Fruit fly (Drosophila melanogaster) whole organism, embryonic: ENCODE results near the gene GramD1B.

Experiments
- Atf-2 ChIP-seq: fragments of 200-800 bp; sonication (Bioruptor generic); optimal IDR thresholded peaks from 2 replicates; lab custom pipeline; 2016; ENCODE audit warnings: missing biosample characterization, missing genetic modification characterization
- Bdp1 ChIP-seq: fragments of 200-800 bp; sonication (Bioruptor generic); optimal IDR thresholded peaks from 3 replicates; lab custom pipeline; 2016; ENCODE audit warnings: missing biosample characterization, missing genetic modification characterization
- Blimp-1 ChIP-seq: fragments of 200-800 bp; sonication (Bioruptor generic); optimal IDR thresholded peaks from 3 replicates; lab custom pipeline; 2018; ENCODE audit warnings: missing biosample characterization, missing genetic modification characterization, mild to moderate bottlenecking, moderate library complexity, missing genetic modification reagents
- CG10462 ChIP-seq: fragments of 200-800 bp; sonication (Bioruptor generic); optimal IDR thresholded peaks from 2 replicates; lab custom pipeline; 2016; ENCODE audit warnings: missing biosample characterization, missing genetic modification characterization
- CG10979 ChIP-seq: fragments of 200-800 bp; sonication (Bioruptor generic); optimal IDR thresholded peaks from 2 replicates; lab custom pipeline; 2018; ENCODE audit warnings: missing biosample characterization, mild to moderate bottlenecking, missing genetic modification characterization, moderate library complexity
- CG12071 ChIP-seq: fragments of 200-800 bp; sonication (Bioruptor generic); optimal IDR thresholded peaks from 3 replicates; lab custom pipeline; 2018; ENCODE audit warnings: missing biosample characterization, mild to moderate bottlenecking, missing genetic modification characterization
- CG12942 ChIP-seq: fragments of 200-800 bp; sonication (Bioruptor generic); optimal IDR thresholded peaks from 3 replicates; lab custom pipeline; 2016; ENCODE audit warnings: missing biosample characterization, missing genetic modification characterization
- CG17829 ChIP-seq: fragments of 200-800 bp; optimal IDR thresholded peaks from 2 replicates; lab custom pipeline; 2019; ENCODE audit warnings: missing biosample characterization, mild to moderate bottlenecking, missing genetic modification characterization, moderate library complexity
- CG1792 ChIP-seq: fragments of 200-800 bp; sonication (Bioruptor generic); optimal IDR thresholded peaks from 2 replicates; lab custom pipeline; 2016; ENCODE audit warnings: missing biosample characterization, missing genetic modification characterization
- CG2116 ChIP-seq: fragments of 200-800 bp; sonication (Bioruptor generic); optimal IDR thresholded peaks from 3 replicates; lab custom pipeline; 2018; ENCODE audit warnings: missing biosample characterization, mild to moderate bottlenecking, missing genetic modification characterization
- CG2199 ChIP-seq: fragments of 200-800 bp; sonication (Bioruptor generic); IDR thresholded peaks from 3 replicates; pipeline ENCODE4 v1.3.6; 2022; ENCODE audit warnings: missing biosample characterization, missing genetic modification characterization
- CG2875 ChIP-seq: fragments of 200-800 bp; sonication (Bioruptor generic); optimal IDR thresholded peaks from 2 replicates; lab custom pipeline; 2017; ENCODE audit warnings: missing biosample characterization, mild to moderate bottlenecking, missing genetic modification characterization, missing genetic modification reagents
- CG31388 ChIP-seq: fragments of 200-800 bp; sonication (Bioruptor generic); optimal IDR thresholded peaks from 2 replicates; lab custom pipeline; 2016; ENCODE audit warnings: missing biosample characterization, missing genetic modification characterization
- CG5180 ChIP-seq: fragments of 200-800 bp; sonication (Bioruptor generic); optimal IDR thresholded peaks from 3 replicates; lab custom pipeline; 2017; ENCODE audit warnings: missing biosample characterization, missing genetic modification characterization, mild to moderate bottlenecking, moderate library complexity, missing genetic modification reagents
- CG6791 ChIP-seq: fragments of 200-800 bp; sonication (Bioruptor generic); IDR thresholded peaks from 3 replicates; pipeline ENCODE4 v1.3.6; 2022; ENCODE audit warnings: missing biosample characterization, missing genetic modification characterization; ENCODE audit not compliant: partially characterized antibody
- CG7839 ChIP-seq: fragments of 200-800 bp; sonication (Bioruptor generic); optimal IDR thresholded peaks from 3 replicates; lab custom pipeline; 2018; ENCODE audit warnings: missing biosample characterization, mild to moderate bottlenecking, missing genetic modification characterization, moderate library complexity
- CG8359 ChIP-seq: fragments of 200-800 bp; sonication (Bioruptor generic); optimal IDR thresholded peaks from 2 replicates; lab custom pipeline; 2017; ENCODE audit warnings: missing biosample characterization, mild to moderate bottlenecking, missing genetic modification characterization, borderline replicate concordance
- CG8388 ChIP-seq: fragments of 200-800 bp; sonication (Bioruptor generic); optimal IDR thresholded peaks from 2 replicates; lab custom pipeline; 2019; ENCODE audit warnings: missing biosample characterization, mild to moderate bottlenecking, missing genetic modification characterization, moderate library complexity
- CG8478 ChIP-seq: fragments of >200 bp; optimal IDR thresholded peaks from 2 replicates; lab custom pipeline; 2018
- CG9797 ChIP-seq: fragments of 200-800 bp; sonication (Bioruptor generic); optimal IDR thresholded peaks from 3 replicates; lab custom pipeline; 2018; ENCODE audit warnings: missing biosample characterization, mild to moderate bottlenecking, missing genetic modification characterization
- CTCF ChIP-seq: fragments of 200-800 bp; sonication (Bioruptor generic); optimal IDR thresholded peaks from 2 replicates; lab custom pipeline; 2017; ENCODE audit warnings: missing biosample characterization, mild to moderate bottlenecking, missing genetic modification characterization, moderate library complexity
- E2f1 ChIP-seq: fragments of 200-800 bp; sonication (Bioruptor generic); IDR thresholded peaks from 2 replicates; pipeline ENCODE4 v1.3.6; 2022; ENCODE audit warnings: missing biosample characterization, missing genetic modification characterization
- E2f2 ChIP-seq: fragments of 200-800 bp; sonication (Bioruptor generic); IDR thresholded peaks from 2 replicates; pipeline ENCODE4 v1.3.6; 2022; ENCODE audit warnings: missing biosample characterization, missing genetic modification characterization
- HmgZ ChIP-seq: fragments of 200-800 bp; sonication (Bioruptor generic); optimal IDR thresholded peaks from 2 replicates; lab custom pipeline; 2018; ENCODE audit warnings: missing biosample characterization, mild to moderate bottlenecking, missing genetic modification characterization
- Jarid2 ChIP-seq: fragments of 200-800 bp; sonication (Bioruptor generic); optimal IDR thresholded peaks from 3 replicates; lab custom pipeline; 2017; ENCODE audit warnings: mild to moderate bottlenecking, missing biosample characterization, missing genetic modification reagents, missing genetic modification characterization
- Lhr ChIP-seq: fragments of 200-800 bp; sonication (Bioruptor generic); optimal IDR thresholded peaks from 3 replicates; lab custom pipeline; 2017; ENCODE audit warnings: mild to moderate bottlenecking, missing biosample characterization, missing genetic modification reagents, missing genetic modification characterization
- Nf-YA ChIP-seq: fragments of 200-800 bp; sonication (Bioruptor generic); IDR thresholded peaks from 2 replicates; pipeline ENCODE4 v1.3.6; 2022; ENCODE audit warnings: missing biosample characterization, missing genetic modification characterization
- NfI ChIP-seq: fragments of 200-800 bp; sonication (Bioruptor generic); optimal IDR thresholded peaks from 3 replicates; lab custom pipeline; 2018; ENCODE audit warnings: missing biosample characterization, mild to moderate bottlenecking, missing genetic modification characterization, moderate library complexity
- Six4 ChIP-seq: fragments of 200-800 bp; sonication (Bioruptor generic); optimal IDR thresholded peaks from 2 replicates; lab custom pipeline; 2016; ENCODE audit warnings: missing biosample characterization, missing genetic modification characterization
- az2 ChIP-seq: fragments of 200-800 bp; sonication (Bioruptor generic); optimal IDR thresholded peaks from 3 replicates; lab custom pipeline; 2016; ENCODE audit warnings: missing biosample characterization, missing genetic modification characterization
- bab2 ChIP-seq: fragments of 200-800 bp; sonication (Bioruptor generic); optimal IDR thresholded peaks from 2 replicates; lab custom pipeline; 2016; ENCODE audit warnings: missing biosample characterization, missing genetic modification characterization
- bigmax ChIP-seq: fragments of 200-800 bp; sonication (Bioruptor generic); optimal IDR thresholded peaks from 2 replicates; lab custom pipeline; 2018; ENCODE audit warnings: missing biosample characterization, mild to moderate bottlenecking, missing genetic modification characterization
- bsh ChIP-seq, 2 experiments: fragments of 200-800 bp; sonication (Bioruptor generic); optimal IDR thresholded peaks; 2 replicates each; lab custom pipeline; 2017 to 2018; ENCODE audit warnings: mild to moderate bottlenecking in 2 of 2, missing biosample characterization in 2 of 2, missing genetic modification characterization in 2 of 2, moderate library complexity in 1 of 2
- ci ChIP-seq: fragments of 200-800 bp; sonication (Bioruptor generic); IDR thresholded peaks from 3 replicates; pipeline ENCODE4 v1.3.6; 2022; ENCODE audit warnings: missing biosample characterization, missing genetic modification characterization
- crc ChIP-seq: fragments of 200-800 bp; sonication (Bioruptor generic); optimal IDR thresholded peaks from 2 replicates; lab custom pipeline; 2016; ENCODE audit warnings: missing biosample characterization, missing genetic modification characterization
- croc ChIP-seq: fragments of 200-800 bp; sonication (Bioruptor generic); conservative IDR thresholded peaks from 3 replicates; pipeline ENCODE4 v1.3.6; 2022; ENCODE audit warnings: missing biosample characterization, missing genetic modification characterization
- en ChIP-seq: fragments of 200-800 bp; sonication (Bioruptor generic); optimal IDR thresholded peaks from 2 replicates; lab custom pipeline; 2016; ENCODE audit warnings: missing biosample characterization, missing genetic modification characterization
- fd102C ChIP-seq: fragments of 200-800 bp; sonication (Bioruptor generic); optimal IDR thresholded peaks from 2 replicates; lab custom pipeline; 2018; ENCODE audit warnings: missing biosample characterization, mild to moderate bottlenecking, missing genetic modification characterization, moderate library complexity
- fd64A ChIP-seq: fragments of 200-800 bp; sonication (Bioruptor generic); optimal IDR thresholded peaks from 3 replicates; lab custom pipeline; 2018; ENCODE audit warnings: missing biosample characterization, mild to moderate bottlenecking, missing genetic modification characterization
- hbn ChIP-seq: fragments of 200-800 bp; sonication (Bioruptor generic); IDR thresholded peaks from 2 replicates; pipeline ENCODE4 v1.3.6; 2022; ENCODE audit warnings: missing biosample characterization, missing genetic modification characterization; ENCODE audit not compliant: partially characterized antibody
- klu ChIP-seq: fragments of 200-800 bp; sonication (Bioruptor generic); IDR thresholded peaks from 2 replicates; pipeline ENCODE4 v1.3.6; 2022; ENCODE audit warnings: missing biosample characterization, missing genetic modification characterization
- lab ChIP-seq: fragments of 200-800 bp; sonication (Bioruptor generic); optimal IDR thresholded peaks from 3 replicates; lab custom pipeline; 2017; ENCODE audit warnings: missing biosample characterization, missing genetic modification characterization, mild to moderate bottlenecking, moderate library complexity, missing genetic modification reagents
- onecut ChIP-seq: fragments of 200-800 bp; sonication (Bioruptor generic); IDR thresholded peaks from 2 replicates; pipeline ENCODE4 v1.3.6; 2022; ENCODE audit warnings: missing biosample characterization, missing genetic modification characterization
- schlank ChIP-seq: fragments of 200-800 bp; sonication (Bioruptor generic); optimal IDR thresholded peaks from 2 replicates; lab custom pipeline; 2018; ENCODE audit warnings: missing biosample characterization, mild to moderate bottlenecking, missing genetic modification characterization
- slou ChIP-seq: fragments of 200-800 bp; sonication (Bioruptor generic); optimal IDR thresholded peaks from 3 replicates; lab custom pipeline; 2016; ENCODE audit warnings: missing biosample characterization, missing genetic modification characterization
- ssp ChIP-seq: fragments of 200-800 bp; sonication (Bioruptor generic); IDR thresholded peaks from 2 replicates; pipeline ENCODE4 v1.3.6; 2022; ENCODE audit warnings: missing biosample characterization, missing genetic modification characterization
- sug ChIP-seq: fragments of 200-800 bp; optimal IDR thresholded peaks from 2 replicates; lab custom pipeline; 2019; ENCODE audit warnings: missing biosample characterization, mild to moderate bottlenecking, missing genetic modification characterization, moderate library complexity
- tin ChIP-seq: fragments of 200-800 bp; sonication (Bioruptor generic); optimal IDR thresholded peaks from 3 replicates; lab custom pipeline; 2016; ENCODE audit warnings: missing biosample characterization, missing genetic modification characterization
- twi ChIP-seq: fragments of 200-800 bp; optimal IDR thresholded peaks from 2 replicates; lab custom pipeline; 2019; ENCODE audit warnings: missing biosample characterization, mild to moderate bottlenecking, missing genetic modification characterization, moderate library complexity
- unc-4 ChIP-seq: fragments of 200-800 bp; sonication (Bioruptor generic); IDR thresholded peaks from 2 replicates; pipeline ENCODE4 v1.3.6; 2022; ENCODE audit warnings: missing biosample characterization, missing genetic modification characterization; ENCODE audit not compliant: partially characterized antibody
- vvl ChIP-seq: fragments of 200-800 bp; sonication (Bioruptor generic); IDR thresholded peaks from 2 replicates; pipeline ENCODE4 v1.3.6; 2022; ENCODE audit warnings: missing biosample characterization, missing genetic modification characterization
- wdn ChIP-seq: fragments of 200-800 bp; sonication (Bioruptor generic); IDR thresholded peaks from 2 replicates; pipeline ENCODE4 v1.3.6; 2022; ENCODE audit warnings: missing biosample characterization, missing genetic modification characterization

The GramD1B gene

DNA sequence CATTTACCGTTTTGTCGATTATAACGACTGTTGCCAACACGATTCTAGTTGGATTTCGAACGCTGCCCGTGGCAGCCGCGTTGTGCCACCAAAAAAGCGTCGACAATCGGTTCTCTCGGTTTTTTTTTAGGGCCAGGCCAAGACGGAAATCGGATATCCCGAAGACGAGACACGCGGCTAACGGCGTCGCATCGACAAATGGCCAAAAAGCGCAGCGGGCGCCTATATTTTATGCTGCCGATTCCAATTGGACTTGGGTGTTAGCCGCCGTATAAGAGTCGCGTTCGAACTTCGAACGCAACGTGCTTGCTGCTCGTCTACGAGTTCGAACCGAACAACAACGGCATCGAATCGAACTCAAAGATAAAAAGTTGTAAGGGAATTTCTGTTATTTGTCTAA, 49.6 kb upstream of the GramD1B start (continued):
- TF ChIP-seq bigmax (GFP tag; lab: Kevin White, UChicago) = no peak
- TF ChIP-seq Lhr = no peak
- TF ChIP-seq CG12942 = no peak
- peak; percentile 98 for TF ChIP-seq CG5180 (GFP tag; lab: Kevin White, UChicago)
- no peak for TF ChIP-seq ssp (GFP tag; lab: Robert Waterston, UW)
- TF ChIP-seq vvl (GFP tag; lab: Robert Waterston, UW) = peak; percentile 49; the same call in 1 of the 2 replicates
- no peak for TF ChIP-seq bab2 (GFP tag; lab: Kevin White, UChicago)
- no peak; the same call in 1 of the 2 replicates for TF ChIP-seq E2f1 (GFP tag; lab: Robert Waterston, UW)
- TF ChIP-seq CG1792 (GFP tag; lab: Kevin White, UChicago) = no peak
- TF ChIP-seq Jarid2 (GFP tag; lab: Kevin White, UChicago) = peak; percentile 78
- TF ChIP-seq lab = peak; percentile 2
- no peak for TF ChIP-seq CG6791 (GFP tag; lab: Robert Waterston, UW)
- TF ChIP-seq Six4 = no peak
- TF ChIP-seq CG7839 (tag; lab: Kevin White, UChicago) = no peak
- no peak for TF ChIP-seq CTCF
- no peak for TF ChIP-seq croc (GFP tag; lab: Robert Waterston, UW)
- TF ChIP-seq onecut (GFP tag; lab: Robert Waterston, UW) = 0 out of 2 replicates have a peak, but pooled peaks have one; percentile 19
- TF ChIP-seq CG2875 (GFP tag; lab: Kevin White, UChicago) = no peak
- TF ChIP-seq Bdp1 (GFP tag; lab: Kevin White, UChicago) = no peak
- no peak for TF ChIP-seq Atf-2
- TF ChIP-seq az2 (GFP tag; lab: Kevin White, UChicago) = no peak
- TF ChIP-seq twi (tag; lab: Kevin White, UChicago) = no peak
- no peak for TF ChIP-seq CG31388
- peak; percentile 12; the same call in 1 of the 2 replicates for TF ChIP-seq E2f2 (GFP tag; lab: Robert Waterston, UW)
- TF ChIP-seq CG17829 = no peak
- TF ChIP-seq HmgZ (tag; lab: Kevin White, UChicago) = no peak
- no peak for TF ChIP-seq unc-4
- TF ChIP-seq slou (GFP tag; lab: Kevin White, UChicago) = no peak
- TF ChIP-seq Blimp-1 (GFP tag; lab: Kevin White, UChicago) = no peak
- no peak for TF ChIP-seq wdn (GFP tag; lab: Robert Waterston, UW)
- no peak for TF ChIP-seq crc (GFP tag; lab: Kevin White, UChicago)
- 0 out of 3 replicates have a peak, but pooled peaks have one; percentile 16 for TF ChIP-seq CG2199 (GFP tag; lab: Robert Waterston, UW)
- no peak for TF ChIP-seq Nf-YA
- no peak for TF ChIP-seq CG8359 (GFP tag; lab: Kevin White, UChicago)
- no peak for TF ChIP-seq CG10979 (tag; lab: Kevin White, UChicago)
- no peak for TF ChIP-seq CG2116 (GFP tag; lab: Kevin White, UChicago)
- no peak for TF ChIP-seq hbn (GFP tag; lab: Robert Waterston, UW)
- no peak for TF ChIP-seq NfI (GFP tag; lab: Kevin White, UChicago)
- TF ChIP-seq klu = no peak
- no peak for TF ChIP-seq CG9797 (GFP tag; lab: Kevin White, UChicago)
- TF ChIP-seq CG8388 (GFP tag; lab: Kevin White, UChicago) = no peak
- TF ChIP-seq en (GFP tag; lab: Kevin White, UChicago) = no peak
- TF ChIP-seq bsh (GFP tag; optimal IDR thresholded peaks at IDR 0.05; lab: Kevin White, UChicago) = no peak
- TF ChIP-seq CG8478 (lab: Kevin White, UChicago) = no peak
- peak; percentile 56; the same call in 2 of the 3 replicates for TF ChIP-seq ci (GFP tag; lab: Robert Waterston, UW)
- no peak for TF ChIP-seq schlank (tag; lab: Kevin White, UChicago)
- TF ChIP-seq fd64A (GFP tag; lab: Kevin White, UChicago) = no peak
- TF ChIP-seq fd102C (GFP tag; lab: Kevin White, UChicago) = no peak
- no peak for TF ChIP-seq CG12071
- no peak for TF ChIP-seq sug (tag; lab: Kevin White, UChicago)
- TF ChIP-seq tin = no peak
- TF ChIP-seq CG10462 (GFP tag; lab: Kevin White, UChicago) = no peak
